Fruit fly (Drosophila melanogaster): Measurements from ENCODE around the gene CG7065.
A peak's percentile ranks its signal among the peaks of the same experiment; 100 is the strongest.

DNA sequence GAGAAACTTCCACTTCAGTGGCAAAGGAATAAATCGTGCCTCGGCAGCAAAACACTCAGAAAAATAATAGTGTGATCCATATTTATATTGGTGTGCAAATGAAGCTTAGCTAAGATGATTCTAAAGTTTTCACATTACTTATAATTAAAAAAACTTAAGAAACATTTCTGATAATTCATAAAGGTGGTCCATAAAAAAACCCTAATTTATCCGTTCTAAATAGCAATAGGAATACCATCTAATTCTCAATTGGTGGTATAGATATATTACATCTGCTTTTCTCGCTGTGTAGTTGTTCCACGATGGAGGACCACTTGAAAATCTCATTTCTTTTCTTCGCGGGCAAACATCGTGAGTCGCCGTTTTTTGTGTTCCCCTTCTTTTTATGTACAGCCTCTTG lies 12.8 kb downstream of the CG7065 start:
- TF ChIP-seq toe (GFP tag; optimal IDR thresholded peaks at IDR 0.05) (peak; percentile 39), CG1620 (GFP tag; optimal IDR thresholded peaks at IDR 0.05) (peak; percentile 33), kay (GFP tag; ENCODE audit: borderline replicate concordance) (peak; percentile 51), CG11617 (GFP tag; optimal IDR thresholded peaks at IDR 0.05) (no peak), CG14711 (tag; optimal IDR thresholded peaks at IDR 0.05) (peak; percentile 72), Mnt (GFP tag; optimal IDR thresholded peaks at IDR 0.05) (no peak), cic (GFP tag; optimal IDR thresholded peaks at IDR 0.05) (no peak), pad (GFP tag; optimal IDR thresholded peaks at IDR 0.05) (no peak), Crg-1 (GFP tag; optimal IDR thresholded peaks at IDR 0.05) (no peak)
